Fruit fly (Drosophila melanogaster) whole organism, embryonic: ENCODE measurements around the gene Pkg21D.

Experiments used
- CG11247 ChIP-seq: fragments of 200-800 bp; sonication (Bioruptor generic); IDR thresholded peaks from 2 replicates; pipeline ENCODE4 v1.3.6; 2022; ENCODE audit warnings: missing biosample characterization, missing genetic modification characterization
- CG12219 ChIP-seq: fragments of 200-800 bp; sonication (Bioruptor generic); optimal IDR thresholded peaks from 3 replicates; lab custom pipeline; 2018; ENCODE audit warnings: missing biosample characterization, mild to moderate bottlenecking, missing genetic modification characterization
- CG1233 ChIP-seq: fragments of 200-800 bp; sonication (Bioruptor generic); optimal IDR thresholded peaks from 4 replicates; lab custom pipeline; 2018; ENCODE audit warnings: missing biosample characterization, mild to moderate bottlenecking, missing genetic modification characterization
- CG12942 ChIP-seq: fragments of 200-800 bp; sonication (Bioruptor generic); optimal IDR thresholded peaks from 3 replicates; lab custom pipeline; 2016; ENCODE audit warnings: missing biosample characterization, missing genetic modification characterization
- CG13424 ChIP-seq: fragments of 200-800 bp; sonication (Bioruptor generic); optimal IDR thresholded peaks from 2 replicates; lab custom pipeline; 2019; ENCODE audit warnings: missing biosample characterization, mild to moderate bottlenecking, missing genetic modification characterization, moderate library complexity
- CG15514 ChIP-seq: fragments of 200-800 bp; sonication (Bioruptor generic); optimal IDR thresholded peaks from 3 replicates; lab custom pipeline; 2017; ENCODE audit warnings: missing biosample characterization, missing genetic modification characterization, mild to moderate bottlenecking, moderate library complexity, missing genetic modification reagents
- CG15601 ChIP-seq: fragments of 200-800 bp; sonication (Bioruptor generic); optimal IDR thresholded peaks from 3 replicates; lab custom pipeline; 2019; ENCODE audit warnings: missing biosample characterization, mild to moderate bottlenecking, missing genetic modification characterization, moderate library complexity
- CG1832 ChIP-seq: fragments of 200-800 bp; sonication (Bioruptor generic); optimal IDR thresholded peaks from 2 replicates; lab custom pipeline; 2017; ENCODE audit warnings: missing biosample characterization, mild to moderate bottlenecking, missing genetic modification characterization, inconsistent platforms
- CG2199 ChIP-seq: fragments of 200-800 bp; sonication (Bioruptor generic); IDR thresholded peaks from 3 replicates; pipeline ENCODE4 v1.3.6; 2022; ENCODE audit warnings: missing biosample characterization, missing genetic modification characterization
- CG30431 ChIP-seq: fragments of 200-800 bp; sonication (Bioruptor generic); optimal IDR thresholded peaks from 2 replicates; lab custom pipeline; 2017; ENCODE audit warnings: missing biosample characterization, missing genetic modification characterization
- CG31388 ChIP-seq: fragments of 200-800 bp; sonication (Bioruptor generic); optimal IDR thresholded peaks from 2 replicates; lab custom pipeline; 2016; ENCODE audit warnings: missing biosample characterization, missing genetic modification characterization
- CG33213 ChIP-seq: fragments of 200-800 bp; sonication (Bioruptor generic); optimal IDR thresholded peaks from 3 replicates; lab custom pipeline; 2016; ENCODE audit warnings: missing biosample characterization, missing genetic modification characterization
- CG34422 ChIP-seq: fragments of 200-800 bp; sonication (Bioruptor generic); IDR thresholded peaks from 3 replicates; pipeline ENCODE4 v1.3.6; 2022; ENCODE audit warnings: missing biosample characterization, missing genetic modification characterization
- CG7745 ChIP-seq: fragments of 200-800 bp; sonication (Bioruptor generic); optimal IDR thresholded peaks from 2 replicates; lab custom pipeline; 2018; ENCODE audit warnings: missing biosample characterization, mild to moderate bottlenecking, missing genetic modification characterization, moderate library complexity
- CG8478 ChIP-seq: fragments of >200 bp; optimal IDR thresholded peaks from 2 replicates; lab custom pipeline; 2018
- CG8765 ChIP-seq: fragments of 200-800 bp; sonication (Bioruptor generic); IDR thresholded peaks from 2 replicates; pipeline ENCODE4 v1.3.6; 2022; ENCODE audit warnings: missing biosample characterization, missing genetic modification characterization
- CG9215 ChIP-seq: fragments of 200-800 bp; sonication (Bioruptor generic); IDR thresholded peaks from 2 replicates; pipeline ENCODE4 v1.3.6; 2022; ENCODE audit warnings: missing biosample characterization, missing genetic modification characterization
- CG9932 ChIP-seq: fragments of 200-800 bp; sonication (Bioruptor generic); IDR thresholded peaks from 2 replicates; pipeline ENCODE4 v1.3.6; 2022; ENCODE audit warnings: missing biosample characterization, missing genetic modification characterization
- Gsc ChIP-seq: fragments of 200-800 bp; sonication (Bioruptor generic); IDR thresholded peaks from 2 replicates; pipeline ENCODE4 v1.3.6; 2022; ENCODE audit warnings: missing biosample characterization, missing genetic modification characterization
- HLH3B ChIP-seq: fragments of 200-800 bp; sonication (Bioruptor generic); IDR thresholded peaks from 2 replicates; pipeline ENCODE4 v1.3.6; 2022; ENCODE audit warnings: missing biosample characterization, missing genetic modification characterization
- Hr78 ChIP-seq, 2 experiments: fragments of 200-800 bp in 1 of 2; fragments of >200 bp in 1 of 2; sonication (Bioruptor generic) in 1 of 2; optimal IDR thresholded peaks; 2 replicates each; lab custom pipeline; 2017 to 2019; ENCODE audit warnings: missing biosample characterization in 2 of 2, missing genetic modification characterization in 2 of 2, mild to moderate bottlenecking in 1 of 2, moderate library complexity in 1 of 2
- Hsf ChIP-seq: fragments of 200-800 bp; sonication (Bioruptor generic); optimal IDR thresholded peaks from 3 replicates; lab custom pipeline; 2016; ENCODE audit warnings: missing biosample characterization, missing genetic modification characterization
- NfI ChIP-seq: fragments of 200-800 bp; sonication (Bioruptor generic); optimal IDR thresholded peaks from 3 replicates; lab custom pipeline; 2018; ENCODE audit warnings: missing biosample characterization, mild to moderate bottlenecking, missing genetic modification characterization, moderate library complexity
- Oli ChIP-seq: fragments of 200-800 bp; sonication (Bioruptor generic); optimal IDR thresholded peaks from 2 replicates; lab custom pipeline; 2018; ENCODE audit warnings: missing biosample characterization, mild to moderate bottlenecking, missing genetic modification characterization, moderate library complexity
- Ravus ChIP-seq: fragments of 200-800 bp; sonication (Bioruptor generic); IDR thresholded peaks from 2 replicates; pipeline ENCODE4 v1.3.6; 2022; ENCODE audit warnings: missing biosample characterization, missing genetic modification characterization
- Sry-δ ChIP-seq: fragments of 200-800 bp; sonication (Bioruptor generic); optimal IDR thresholded peaks from 2 replicates; lab custom pipeline; 2016; ENCODE audit warnings: missing biosample characterization, missing genetic modification characterization
- Ssrp ChIP-seq: fragments of 200-800 bp; sonication (Bioruptor generic); optimal IDR thresholded peaks from 2 replicates; lab custom pipeline; 2018; ENCODE audit warnings: missing biosample characterization, mild to moderate bottlenecking, missing genetic modification characterization, moderate library complexity
- Vsx1 ChIP-seq: fragments of 200-800 bp; sonication (Bioruptor generic); optimal IDR thresholded peaks from 2 replicates; lab custom pipeline; 2017; ENCODE audit warnings: missing biosample characterization, mild to moderate bottlenecking, missing genetic modification characterization, missing genetic modification reagents
- aop ChIP-seq: fragments of 200-800 bp; sonication (Bioruptor generic); IDR thresholded peaks from 2 replicates; pipeline ENCODE4 v1.3.6; 2022; ENCODE audit warnings: missing biosample characterization, missing genetic modification characterization
- chif ChIP-seq, 2 experiments: fragments of 200-800 bp; sonication (Bioruptor generic); optimal IDR thresholded peaks; 3 replicates each; lab custom pipeline; 2016; ENCODE audit warnings: missing biosample characterization in 2 of 2, missing genetic modification characterization in 2 of 2
- corto ChIP-seq: fragments of 200-800 bp; sonication (Bioruptor generic); optimal IDR thresholded peaks from 2 replicates; lab custom pipeline; 2016; ENCODE audit warnings: missing biosample characterization, mild to moderate bottlenecking, missing genetic modification characterization, moderate library complexity
- crp ChIP-seq, 2 experiments: fragments of 200-800 bp; sonication (Bioruptor generic); optimal IDR thresholded peaks; 2 replicates in 1 of 2; 3 replicates in 1 of 2; lab custom pipeline; 2017; ENCODE audit warnings: missing biosample characterization in 2 of 2, missing genetic modification characterization in 2 of 2, mild to moderate bottlenecking in 1 of 2, moderate library complexity in 1 of 2
- dimm ChIP-seq: fragments of 200-800 bp; sonication (Bioruptor generic); IDR thresholded peaks from 2 replicates; pipeline ENCODE4 v1.3.6; 2022; ENCODE audit warnings: missing biosample characterization, missing genetic modification characterization
- fd3F ChIP-seq: fragments of 200-800 bp; sonication (Bioruptor generic); optimal IDR thresholded peaks from 2 replicates; lab custom pipeline; 2018; ENCODE audit warnings: missing biosample characterization, mild to moderate bottlenecking, missing genetic modification characterization, moderate library complexity
- fu2 ChIP-seq: fragments of 200-800 bp; sonication (Bioruptor generic); optimal IDR thresholded peaks from 2 replicates; lab custom pipeline; 2016; ENCODE audit warnings: missing biosample characterization, missing genetic modification characterization
- hkb ChIP-seq, 2 experiments: fragments of 200-800 bp in 1 of 2; fragments of >200 bp in 1 of 2; sonication (Bioruptor generic) in 1 of 2; IDR thresholded peaks in 1 of 2; optimal IDR thresholded peaks in 1 of 2; 2 replicates each; pipeline versions ENCODE4 v1.3.6 to Lab custom; 2017 to 2022; ENCODE audit warnings: missing biosample characterization in 1 of 2, missing genetic modification characterization in 1 of 2
- ken ChIP-seq: fragments of 200-800 bp; sonication (Bioruptor generic); IDR thresholded peaks from 3 replicates; pipeline ENCODE4 v1.3.6; 2022; ENCODE audit warnings: missing biosample characterization, missing genetic modification characterization
- kni ChIP-seq: fragments of 200-800 bp; sonication (Bioruptor generic); optimal IDR thresholded peaks from 3 replicates; lab custom pipeline; 2017; ENCODE audit warnings: mild to moderate bottlenecking, missing biosample characterization, missing genetic modification reagents, missing genetic modification characterization
- mld ChIP-seq: fragments of 200-800 bp; sonication (Bioruptor generic); IDR thresholded peaks from 3 replicates; pipeline ENCODE4 v1.3.6; 2022; ENCODE audit warnings: missing biosample characterization, missing genetic modification characterization; ENCODE audit not compliant: partially characterized antibody
- onecut ChIP-seq: fragments of 200-800 bp; sonication (Bioruptor generic); IDR thresholded peaks from 2 replicates; pipeline ENCODE4 v1.3.6; 2022; ENCODE audit warnings: missing biosample characterization, missing genetic modification characterization
- peb ChIP-seq: fragments of 200-800 bp; sonication (Bioruptor generic); IDR thresholded peaks from 2 replicates; pipeline ENCODE4 v1.3.6; 2022; ENCODE audit warnings: missing biosample characterization, missing genetic modification characterization
- pho ChIP-seq: fragments of 200-800 bp; sonication (Bioruptor generic); optimal IDR thresholded peaks from 2 replicates; lab custom pipeline; 2016; ENCODE audit warnings: missing biosample characterization, missing genetic modification characterization
- rib ChIP-seq: fragments of 200-800 bp; sonication (Bioruptor generic); IDR thresholded peaks from 2 replicates; pipeline ENCODE4 v1.3.6; 2022; ENCODE audit warnings: missing biosample characterization, missing genetic modification characterization
- sc ChIP-seq, 3 experiments: fragments of >200 bp in 2 of 3; fragments of 200-800 bp in 1 of 3; sonication (Bioruptor generic) in 1 of 3; optimal IDR thresholded peaks; 2 replicates in 2 of 3; 3 replicates in 1 of 3; lab custom pipeline; 2017; ENCODE audit warnings: mild to moderate bottlenecking in 1 of 3, missing biosample characterization in 1 of 3, missing genetic modification characterization in 1 of 3, missing genetic modification reagents in 1 of 3
- sqz ChIP-seq: fragments of 200-800 bp; sonication (Bioruptor generic); optimal IDR thresholded peaks from 3 replicates; lab custom pipeline; 2018; ENCODE audit warnings: missing biosample characterization, mild to moderate bottlenecking, missing genetic modification characterization
- wdn ChIP-seq: fragments of 200-800 bp; sonication (Bioruptor generic); IDR thresholded peaks from 2 replicates; pipeline ENCODE4 v1.3.6; 2022; ENCODE audit warnings: missing biosample characterization, missing genetic modification characterization
- wek ChIP-seq: fragments of 200-800 bp; sonication (Bioruptor generic); optimal IDR thresholded peaks from 3 replicates; lab custom pipeline; 2018; ENCODE audit warnings: missing biosample characterization, mild to moderate bottlenecking, missing genetic modification characterization, moderate library complexity
- zfh1 ChIP-seq: fragments of 200-800 bp; sonication (Bioruptor generic); IDR thresholded peaks from 3 replicates; pipeline ENCODE4 v1.3.6; 2022; ENCODE audit warnings: missing biosample characterization, missing genetic modification characterization

Pkg21D gene

DNA sequence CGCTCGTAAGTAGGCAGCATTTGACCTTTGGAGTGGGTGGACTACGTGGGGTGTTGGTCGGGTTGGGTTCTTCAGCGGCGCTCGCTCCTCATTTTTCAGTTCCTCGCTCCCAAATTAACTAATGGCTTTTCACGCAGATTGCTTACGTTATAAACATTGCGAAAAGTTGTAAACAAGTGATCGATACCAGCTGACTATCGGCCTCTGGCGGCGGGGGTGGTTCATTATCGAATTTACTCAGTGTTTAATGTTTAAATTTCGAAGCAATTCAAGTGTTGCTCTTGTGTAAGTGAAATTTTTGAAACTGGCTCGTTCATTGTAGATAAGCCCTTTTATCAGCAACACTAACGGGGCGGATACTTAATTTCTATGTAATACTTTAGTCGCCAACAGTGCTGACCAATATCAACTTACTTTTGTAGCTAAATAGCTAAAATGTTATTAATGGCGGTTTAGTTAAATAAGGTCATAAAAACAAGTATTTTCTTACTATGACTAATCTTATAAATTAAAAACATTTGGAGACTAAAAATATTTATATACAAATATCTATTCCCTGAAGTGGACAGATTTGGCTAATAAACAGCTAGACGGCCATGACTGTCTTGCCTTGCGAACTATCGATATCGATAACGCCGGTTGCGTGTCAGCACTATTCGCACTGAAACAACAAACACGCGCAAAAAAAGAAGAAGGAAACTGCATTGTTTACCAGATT, 28.9 kb upstream of the Pkg21D start, which contains the start of the genes PGAP2 and Clp (continued):
- peak; percentile 44; the same call in 1 of the 2 replicates for TF ChIP-seq dimm (GFP tag; lab: Robert Waterston, UW)
- TF ChIP-seq CG12219: no peak
- TF ChIP-seq chif (GFP tag; optimal IDR thresholded peaks at IDR 0.05; lab: Kevin White, UChicago): peak; percentile 43 to 56
- TF ChIP-seq rib: peak; percentile 20; the same call in 1 of the 2 replicates
- TF ChIP-seq Ssrp (tag; lab: Kevin White, UChicago): peak; percentile 83
- peak; percentile 57; the same call in 1 of the 2 replicates for TF ChIP-seq peb (GFP tag; lab: Robert Waterston, UW)
- no peak for TF ChIP-seq aop (GFP tag; lab: Robert Waterston, UW)
- TF ChIP-seq CG34422 (GFP tag; lab: Robert Waterston, UW): peak; percentile 84
- no peak for TF ChIP-seq Gsc (GFP tag; lab: Robert Waterston, UW)
- TF ChIP-seq CG2199 (GFP tag; lab: Robert Waterston, UW): no peak
- TF ChIP-seq zfh1 (GFP tag; lab: Robert Waterston, UW): peak; percentile 65; the same call in 2 of the 3 replicates
- peak; percentile 72 for TF ChIP-seq Hsf (GFP tag; lab: Kevin White, UChicago)
- peak; percentile 75 for TF ChIP-seq ken (GFP tag; lab: Robert Waterston, UW)
- no peak for TF ChIP-seq sc (optimal IDR thresholded peaks at IDR 0.05; lab: Kevin White, UChicago)
- TF ChIP-seq sc (GFP tag; optimal IDR thresholded peaks at IDR 0.05; lab: Kevin White, UChicago): peak; percentile 45
- no peak for TF ChIP-seq hkb (optimal IDR thresholded peaks at IDR 0.05; lab: Kevin White, UChicago)
- peak; percentile 58; the same call in 1 of the 2 replicates for TF ChIP-seq hkb (GFP tag; IDR thresholded peaks at IDR 0.05; lab: Robert Waterston, UW)
- TF ChIP-seq Ravus: peak; percentile 20
- peak; percentile 58 for TF ChIP-seq HLH3B (GFP tag; lab: Robert Waterston, UW)
- peak; percentile 74 for TF ChIP-seq CG1233
- TF ChIP-seq CG12942 (GFP tag; lab: Kevin White, UChicago): peak; percentile 67
- peak in 1 of 2 experiments; percentile 51 for TF ChIP-seq crp (GFP tag; optimal IDR thresholded peaks at IDR 0.05; lab: Kevin White, UChicago)
- TF ChIP-seq NfI (GFP tag; lab: Kevin White, UChicago): peak; percentile 61
- peak; percentile 62 for TF ChIP-seq CG15601 (tag; lab: Kevin White, UChicago)
- TF ChIP-seq CG31388 (GFP tag; lab: Kevin White, UChicago): peak; percentile 34
- peak; percentile 52; the same call in 1 of the 2 replicates for TF ChIP-seq CG8765 (GFP tag; lab: Robert Waterston, UW)
- TF ChIP-seq kni (GFP tag; lab: Kevin White, UChicago): no peak
- no peak for TF ChIP-seq CG8478 (lab: Kevin White, UChicago)
- TF ChIP-seq CG33213 (GFP tag; lab: Kevin White, UChicago): no peak
- TF ChIP-seq CG9215 (GFP tag; lab: Robert Waterston, UW): peak; percentile 77; the same call in 1 of the 2 replicates
- no peak for TF ChIP-seq wek (GFP tag; lab: Kevin White, UChicago)
- peak; percentile 77 for TF ChIP-seq Sry-δ (GFP tag; lab: Kevin White, UChicago)
- no peak for TF ChIP-seq Vsx1 (GFP tag; lab: Kevin White, UChicago)
- peak; percentile 59 for TF ChIP-seq CG15514 (GFP tag; lab: Kevin White, UChicago)
- peak; percentile 60 for TF ChIP-seq pho
- TF ChIP-seq CG11247: peak; percentile 46; the same call in 1 of the 2 replicates
- no peak; the same call in 1 of the 2 replicates for TF ChIP-seq onecut (GFP tag; lab: Robert Waterston, UW)
- peak; percentile 19 for TF ChIP-seq CG30431
- TF ChIP-seq sqz (GFP tag; lab: Kevin White, UChicago): no peak
- peak; percentile 68 for TF ChIP-seq fd3F (GFP tag; lab: Kevin White, UChicago)
- no peak for TF ChIP-seq CG7745 (tag; lab: Kevin White, UChicago)
- no peak for TF ChIP-seq mld (GFP tag; lab: Robert Waterston, UW)
- no peak for TF ChIP-seq wdn
- TF ChIP-seq corto (GFP tag; lab: Kevin White, UChicago): no peak
- no peak for TF ChIP-seq Hr78 (GFP tag; optimal IDR thresholded peaks at IDR 0.05; lab: Kevin White, UChicago)
- no peak for TF ChIP-seq CG1832 (GFP tag; lab: Kevin White, UChicago)
- TF ChIP-seq CG9932 (GFP tag; lab: Robert Waterston, UW): peak; percentile 85
- TF ChIP-seq fu2 (GFP tag; lab: Kevin White, UChicago): peak; percentile 11
- TF ChIP-seq CG13424 (tag; lab: Kevin White, UChicago): peak; percentile 79
- peak; percentile 68 for TF ChIP-seq Oli (tag; lab: Kevin White, UChicago)
